Worm (Caenorhabditis elegans) whole organism, late embryonic: ENCODE measurements around the gene emb-27.

Experiments used
- C08G9.2 ChIP-seq: sonication (generic microtip); optimal IDR thresholded peaks from 2 replicates; lab custom pipeline; 2016; ENCODE audit warnings: mild to moderate bottlenecking, missing genetic modification characterization, moderate library complexity, missing compliant biosample characterization
- C38D4.7 ChIP-seq: fragments of 200-800 bp; sonication (Bioruptor generic); optimal IDR thresholded peaks from 2 replicates; lab custom pipeline; 2018; ENCODE audit warnings: mild to moderate bottlenecking, missing genetic modification characterization, moderate library complexity, missing compliant biosample characterization
- F13H6.1 ChIP-seq: sonication (generic microtip); optimal IDR thresholded peaks from 2 replicates; lab custom pipeline; 2016; ENCODE audit warnings: missing genetic modification characterization, missing compliant biosample characterization
- T23F11.4 ChIP-seq: fragments of 200-800 bp; sonication (Bioruptor generic); optimal IDR thresholded peaks from 2 replicates; lab custom pipeline; 2018; ENCODE audit warnings: mild to moderate bottlenecking, missing genetic modification characterization, missing compliant biosample characterization
- Y22D7AL.16 ChIP-seq: sonication (generic microtip); optimal IDR thresholded peaks from 2 replicates; lab custom pipeline; 2016; ENCODE audit warnings: missing genetic modification characterization, missing compliant biosample characterization
- ceh-18 ChIP-seq: sonication (generic microtip); optimal IDR thresholded peaks from 2 replicates; lab custom pipeline; 2016; ENCODE audit warnings: missing genetic modification characterization, missing compliant biosample characterization
- ceh-30 ChIP-seq: fragments of 150-350 bp; optimal IDR thresholded peaks from 2 replicates; lab custom pipeline; 2014; ENCODE audit warnings: missing biosample characterization, missing genetic modification characterization
- ceh-31 ChIP-seq: sonication (generic microtip); optimal IDR thresholded peaks from 2 replicates; lab custom pipeline; 2016; ENCODE audit warnings: missing genetic modification characterization, missing compliant biosample characterization
- ceh-48 ChIP-seq: sonication (generic microtip); optimal IDR thresholded peaks from 2 replicates; lab custom pipeline; 2016; ENCODE audit warnings: missing genetic modification characterization, inconsistent platforms, missing compliant biosample characterization
- dve-1 ChIP-seq: sonication (generic microtip); optimal IDR thresholded peaks from 2 replicates; lab custom pipeline; 2017; ENCODE audit warnings: antibody characterized with exemption, mild to moderate bottlenecking, missing genetic modification characterization, missing compliant biosample characterization
- elt-2 ChIP-seq: sonication (generic microtip); optimal IDR thresholded peaks from 2 replicates; lab custom pipeline; 2016; ENCODE audit warnings: missing genetic modification reagents, missing genetic modification characterization, missing compliant biosample characterization
- ets-4 ChIP-seq: sonication (generic microtip); optimal IDR thresholded peaks from 2 replicates; lab custom pipeline; 2016; ENCODE audit warnings: missing genetic modification characterization, missing compliant biosample characterization
- eyg-1 ChIP-seq: sonication (generic microtip); optimal IDR thresholded peaks from 2 replicates; lab custom pipeline; 2016; ENCODE audit warnings: missing genotype, missing genetic modification characterization, missing compliant biosample characterization
- fkh-10 ChIP-seq: fragments of 150-350 bp; optimal IDR thresholded peaks from 2 replicates; lab custom pipeline; 2014; ENCODE audit warnings: missing biosample characterization, missing genetic modification reagents, missing genetic modification characterization
- gmeb-2 ChIP-seq: sonication (generic microtip); optimal IDR thresholded peaks from 2 replicates; lab custom pipeline; 2016; ENCODE audit warnings: missing genetic modification characterization, inconsistent platforms, missing compliant biosample characterization
- hlh-13 ChIP-seq: fragments of 200-800 bp; sonication (Bioruptor generic); optimal IDR thresholded peaks from 2 replicates; lab custom pipeline; 2018; ENCODE audit warnings: mild to moderate bottlenecking, missing genetic modification characterization, missing compliant biosample characterization
- hlh-15 ChIP-seq: sonication (generic microtip); optimal IDR thresholded peaks from 2 replicates; lab custom pipeline; 2016; ENCODE audit warnings: missing genetic modification characterization, missing compliant biosample characterization
- hlh-6 ChIP-seq: sonication (generic microtip); optimal IDR thresholded peaks from 2 replicates; lab custom pipeline; 2016; ENCODE audit warnings: missing genotype, missing genetic modification characterization, missing compliant biosample characterization
- hlh-8 ChIP-seq: sonication (generic microtip); optimal IDR thresholded peaks from 2 replicates; lab custom pipeline; 2016; ENCODE audit warnings: missing genotype, missing genetic modification characterization, missing compliant biosample characterization
- lim-6 ChIP-seq: sonication (generic microtip); optimal IDR thresholded peaks from 2 replicates; lab custom pipeline; 2016; ENCODE audit warnings: missing genetic modification characterization, missing compliant biosample characterization
- lin-11 ChIP-seq: fragments of 200-800 bp; sonication (Bioruptor generic); optimal IDR thresholded peaks from 2 replicates; lab custom pipeline; 2018; ENCODE audit warnings: mild to moderate bottlenecking, missing genetic modification characterization, missing compliant biosample characterization
- madf-2 ChIP-seq: sonication (generic microtip); optimal IDR thresholded peaks from 2 replicates; lab custom pipeline; 2017; ENCODE audit warnings: missing genetic modification characterization, missing compliant biosample characterization
- mec-3 ChIP-seq: sonication (generic microtip); optimal IDR thresholded peaks from 2 replicates; lab custom pipeline; 2016; ENCODE audit warnings: borderline replicate concordance, missing genetic modification characterization, missing compliant biosample characterization
- nfya-1 ChIP-seq: sonication (generic microtip); optimal IDR thresholded peaks from 2 replicates; lab custom pipeline; 2017; ENCODE audit warnings: missing genetic modification characterization, mild to moderate bottlenecking, missing compliant biosample characterization, antibody characterized with exemption, moderate library complexity
- nhr-11 ChIP-seq: fragments of 150-350 bp; optimal IDR thresholded peaks from 2 replicates; lab custom pipeline; 2014; ENCODE audit warnings: missing biosample characterization, missing genetic modification characterization
- nhr-232 ChIP-seq: sonication (generic microtip); optimal IDR thresholded peaks from 2 replicates; lab custom pipeline; 2016; ENCODE audit warnings: missing genetic modification characterization, missing compliant biosample characterization
- odd-2 ChIP-seq: sonication (generic microtip); optimal IDR thresholded peaks from 2 replicates; lab custom pipeline; 2017; ENCODE audit warnings: antibody characterized with exemption, mild to moderate bottlenecking, missing genetic modification characterization, missing compliant biosample characterization
- pat-9 ChIP-seq: fragments of 200-800 bp; sonication (Bioruptor generic); optimal IDR thresholded peaks from 2 replicates; lab custom pipeline; 2018; ENCODE audit warnings: mild to moderate bottlenecking, missing genetic modification characterization, moderate library complexity, missing compliant biosample characterization
- pha-2 ChIP-seq: sonication (generic microtip); optimal IDR thresholded peaks from 2 replicates; lab custom pipeline; 2017; ENCODE audit warnings: mild to moderate bottlenecking, missing genetic modification characterization, missing compliant biosample characterization
- pha-4 ChIP-seq: fragments of 150-350 bp; optimal IDR thresholded peaks from 2 replicates; lab custom pipeline; 2018; ENCODE audit warnings: missing biosample characterization, missing genetic modification reagents, missing genetic modification characterization
- ref-2 ChIP-seq: sonication (generic microtip); optimal IDR thresholded peaks from 2 replicates; lab custom pipeline; 2016; ENCODE audit warnings: missing genetic modification characterization, missing compliant biosample characterization
- rnt-1 ChIP-seq: sonication (generic microtip); optimal IDR thresholded peaks from 2 replicates; lab custom pipeline; 2016; ENCODE audit warnings: missing genetic modification characterization, missing compliant biosample characterization
- sdc-2 ChIP-seq: sonication (generic microtip); optimal IDR thresholded peaks from 2 replicates; lab custom pipeline; 2016; ENCODE audit warnings: missing genotype, missing genetic modification characterization, missing compliant biosample characterization
- sox-2 ChIP-seq: fragments of 200-800 bp; sonication (Bioruptor generic); IDR thresholded peaks from 2 replicates; pipeline ENCODE4 v1.3.6; 2022; ENCODE audit warnings: missing genetic modification reagents, missing genetic modification characterization, missing compliant biosample characterization
- sox-4 ChIP-seq: sonication (generic microtip); optimal IDR thresholded peaks from 2 replicates; lab custom pipeline; 2017; ENCODE audit warnings: mild to moderate bottlenecking, missing genetic modification characterization, inconsistent platforms, missing compliant biosample characterization
- syd-9 ChIP-seq: sonication (generic microtip); optimal IDR thresholded peaks from 2 replicates; lab custom pipeline; 2016; ENCODE audit warnings: mild to moderate bottlenecking, missing genetic modification characterization, moderate library complexity, missing compliant biosample characterization
- tbx-2 ChIP-seq: sonication (generic microtip); optimal IDR thresholded peaks from 2 replicates; lab custom pipeline; 2016; ENCODE audit warnings: missing genetic modification characterization, missing compliant biosample characterization
- tbx-7 ChIP-seq: sonication (generic microtip); optimal IDR thresholded peaks from 2 replicates; lab custom pipeline; 2016; ENCODE audit warnings: missing genotype, missing genetic modification characterization, missing compliant biosample characterization
- unc-55 ChIP-seq: sonication (generic microtip); optimal IDR thresholded peaks from 2 replicates; lab custom pipeline; 2017; ENCODE audit warnings: missing biosample characterization, missing genetic modification reagents, missing genetic modification characterization
- zip-5 ChIP-seq: sonication (generic microtip); optimal IDR thresholded peaks from 2 replicates; lab custom pipeline; 2016; ENCODE audit warnings: missing genetic modification characterization, missing compliant biosample characterization
- ztf-16 ChIP-seq: sonication (generic microtip); optimal IDR thresholded peaks from 2 replicates; lab custom pipeline; 2017; ENCODE audit warnings: missing genetic modification characterization, missing compliant biosample characterization

Gene emb-27

ce11 chrII:8204039-8204438 is 42.1 kb upstream of the emb-27 start, which contains the start of gene col-76:
TSS of gene col-76 (plus strand) at chrII:8204339.
- no peak for TF ChIP-seq tbx-7
- no peak for TF ChIP-seq F13H6.1
- TF ChIP-seq T23F11.4 = no peak
- no peak for TF ChIP-seq lim-6 (tag; lab: Kevin White, UChicago)
- TF ChIP-seq ztf-16 = no peak
- TF ChIP-seq C08G9.2 (tag; lab: Kevin White, UChicago) = no peak
- no peak for TF ChIP-seq sox-2 (GFP tag; lab: Robert Waterston, UW)
- no peak for TF ChIP-seq nhr-11 (tag; lab: Kevin White, UChicago)
- TF ChIP-seq ceh-18 (tag; lab: Kevin White, UChicago) = no peak
- TF ChIP-seq elt-2 (tag; lab: Kevin White, UChicago) = no peak
- no peak for TF ChIP-seq pha-4 (tag; lab: Kevin White, UChicago)
- no peak for TF ChIP-seq ceh-48 (tag; lab: Kevin White, UChicago)
- TF ChIP-seq lin-11 (tag; lab: Kevin White, UChicago) = no peak
- no peak for TF ChIP-seq mec-3
- TF ChIP-seq eyg-1 (tag; lab: Kevin White, UChicago) = no peak
- TF ChIP-seq hlh-13 = no peak
- TF ChIP-seq dve-1 (tag; lab: Kevin White, UChicago) = no peak

ce11 chrII:8199803-8200202 is 37.8 kb upstream of the emb-27 start:
- TF ChIP-seq ref-2 (tag; lab: Kevin White, UChicago) (no peak), zip-5 (tag; lab: Kevin White, UChicago) (no peak), unc-55 (peak; percentile 9)
- TF ChIP-seq, all 69 proteins: peak for 1

- TF ChIP-seq pat-9 = no peak
- TF ChIP-seq nfya-1 (tag; lab: Kevin White, UChicago) = no peak
- no peak for TF ChIP-seq madf-2 (tag; lab: Kevin White, UChicago)
- no peak for TF ChIP-seq odd-2
- no peak for TF ChIP-seq hlh-13
- TF ChIP-seq hlh-8 (tag; lab: Kevin White, UChicago) = no peak
- no peak for TF ChIP-seq gmeb-2 (tag; lab: Kevin White, UChicago)
- TF ChIP-seq fkh-10 (GFP tag; lab: Kevin White, UChicago) = no peak
- no peak for TF ChIP-seq rnt-1 (tag; lab: Kevin White, UChicago)
- no peak for TF ChIP-seq mec-3
- TF ChIP-seq syd-9 (tag; lab: Kevin White, UChicago) = no peak
- TF ChIP-seq tbx-7 = no peak
These were observed 36.5 kb upstream of the emb-27 start, which contains the start of gene qua-1 for ce11 chrII:8198503-8198902. TSS of gene qua-1 (plus strand) at chrII:8198803.

- TF ChIP-seq Y22D7AL.16 (tag; lab: Kevin White, UChicago) = no peak
- no peak for TF ChIP-seq nhr-232 (tag; lab: Kevin White, UChicago)
- no peak for TF ChIP-seq pat-9
- TF ChIP-seq fkh-10 (GFP tag; lab: Kevin White, UChicago) = no peak
- TF ChIP-seq tbx-2 (tag; lab: Kevin White, UChicago) = no peak
- no peak for TF ChIP-seq ztf-16
- TF ChIP-seq C38D4.7 = no peak
- TF ChIP-seq rnt-1 (tag; lab: Kevin White, UChicago) = no peak
- no peak for TF ChIP-seq sdc-2
- TF ChIP-seq syd-9 (tag; lab: Kevin White, UChicago) = no peak
- no peak for TF ChIP-seq ets-4 (tag; lab: Kevin White, UChicago)
- TF ChIP-seq F13H6.1 = no peak
- no peak for TF ChIP-seq ceh-30 (tag; lab: Kevin White, UChicago)
- TF ChIP-seq hlh-13 = no peak
- TF ChIP-seq, all 69 proteins: peak for 0
These were observed 32.0 kb upstream of the emb-27 start for ce11 chrII:8193922-8194321.

ce11 chrII:8193126-8193525 is 31.2 kb upstream of the emb-27 start, which contains the start of gene T05C12.9:
TSS of gene T05C12.9 (minus strand) at chrII:8193226.
- TF ChIP-seq ceh-18 (tag; lab: Kevin White, UChicago) (no peak), pha-2 (tag; lab: Kevin White, UChicago) (no peak), sox-4 (tag; lab: Kevin White, UChicago) (no peak), ceh-31 (no peak), hlh-15 (no peak), sdc-2 (no peak), hlh-6 (tag; lab: Kevin White, UChicago) (no peak)
- TF ChIP-seq, all 69 proteins: peak for 0
